Worm (Caenorhabditis elegans) whole organism, L4 larva: Measurements from ENCODE around the gene fbxb-34.

Source experiments
- D1046.2 ChIP-seq: fragments of 200-800 bp; sonication (Bioruptor generic); IDR thresholded peaks from 2 replicates; pipeline ENCODE4 v1.3.6; 2022; ENCODE audit warnings: missing genetic modification characterization, missing compliant biosample characterization
- F10B5.3 ChIP-seq: sonication (generic microtip); optimal IDR thresholded peaks from 2 replicates; lab custom pipeline; 2016; ENCODE audit warnings: mild to moderate bottlenecking, missing genetic modification characterization, missing compliant biosample characterization
- F44E2.7 ChIP-seq: fragments of 200-800 bp; sonication (Bioruptor generic); IDR thresholded peaks from 2 replicates; pipeline ENCODE4 v2.1.2; 2022; ENCODE audit warnings: missing genetic modification characterization, missing compliant biosample characterization
- Y48G9A.11 ChIP-seq: fragments of 200-800 bp; sonication (Bioruptor generic); IDR thresholded peaks from 2 replicates; pipeline ENCODE4 v1.3.6; 2022; ENCODE audit warnings: missing genetic modification reagents, missing genetic modification characterization, missing compliant biosample characterization
- aha-1 ChIP-seq: fragments of 150-350 bp; peaks from one replicate; lab custom pipeline; 2014; ENCODE audit warnings: missing biosample characterization, missing genetic modification characterization
- ceh-32 ChIP-seq: sonication (generic microtip); optimal IDR thresholded peaks from 2 replicates; lab custom pipeline; 2016; ENCODE audit warnings: mild to moderate bottlenecking, missing genetic modification characterization, missing compliant biosample characterization; ENCODE audit not compliant: poor library complexity
- ceh-62 ChIP-seq: sonication (generic microtip); optimal IDR thresholded peaks from 2 replicates; lab custom pipeline; 2017; ENCODE audit warnings: missing biosample characterization, missing genetic modification characterization
- ceh-82 ChIP-seq: sonication (generic microtip); optimal IDR thresholded peaks from 2 replicates; lab custom pipeline; 2017; ENCODE audit warnings: missing biosample characterization, missing genetic modification characterization
- ctbp-1 ChIP-seq: fragments of 200-800 bp; sonication (Bioruptor generic); IDR thresholded peaks from 2 replicates; pipeline ENCODE4 v1.3.6; 2022; ENCODE audit warnings: missing genetic modification reagents, missing genetic modification characterization, missing compliant biosample characterization
- daf-16 ChIP-seq, 3 experiments: sonication (generic microtip); optimal IDR thresholded peaks; 2 replicates each; lab custom pipeline; 2016 to 2017; ENCODE audit warnings: missing genetic modification characterization in 3 of 3, missing genetic modification reagents in 3 of 3, mild to moderate bottlenecking in 2 of 3, missing compliant biosample characterization in 2 of 3, missing biosample characterization in 1 of 3, moderate library complexity in 1 of 3
- dmd-9 ChIP-seq: fragments of 200-800 bp; sonication (Bioruptor generic); IDR thresholded peaks from 2 replicates; pipeline ENCODE4 v1.3.6; 2022; ENCODE audit warnings: missing genetic modification reagents, missing genetic modification characterization, missing compliant biosample characterization
- egl-43 ChIP-seq: fragments of 200-800 bp; sonication (Bioruptor generic); IDR thresholded peaks from 2 replicates; pipeline ENCODE4 v1.3.6; 2022; ENCODE audit warnings: missing genetic modification reagents, missing genetic modification characterization, missing compliant biosample characterization
- fos-1 ChIP-seq: fragments of 150-350 bp; optimal IDR thresholded peaks from 2 replicates; lab custom pipeline; 2014; ENCODE audit warnings: missing biosample characterization, missing genetic modification characterization
- jun-1 ChIP-seq: fragments of 150-350 bp; optimal IDR thresholded peaks from 2 replicates; lab custom pipeline; 2014; ENCODE audit warnings: missing biosample characterization, missing genetic modification reagents, missing genetic modification characterization
- lim-7 ChIP-seq: fragments of 200-800 bp; sonication (Bioruptor generic); IDR thresholded peaks from 2 replicates; pipeline ENCODE4 v1.3.6; 2022; ENCODE audit warnings: missing genetic modification characterization, missing compliant biosample characterization
- lin-15B ChIP-seq: fragments of 150-350 bp; sonication (generic microtip); optimal IDR thresholded peaks from 3 replicates; lab custom pipeline; 2014; ENCODE audit warnings: missing biosample characterization, missing genetic modification characterization
- mdt-29 ChIP-seq: fragments of 200-800 bp; sonication (Bioruptor generic); IDR thresholded peaks from 2 replicates; pipeline ENCODE4 v1.3.6; 2022; ENCODE audit warnings: missing genetic modification reagents, missing genetic modification characterization, missing compliant biosample characterization
- nhr-237 ChIP-seq: sonication (generic microtip); optimal IDR thresholded peaks from 2 replicates; lab custom pipeline; 2017; ENCODE audit warnings: missing biosample characterization, missing genetic modification characterization
- nhr-42 ChIP-seq: fragments of 200-800 bp; sonication (Bioruptor generic); IDR thresholded peaks from 2 replicates; pipeline ENCODE4 v1.3.6; 2022; ENCODE audit warnings: missing genetic modification characterization, missing compliant biosample characterization
- nhr-77 ChIP-seq: fragments of 150-350 bp; optimal IDR thresholded peaks from 2 replicates; lab custom pipeline; 2014; ENCODE audit warnings: missing biosample characterization, missing genetic modification characterization
- pqm-1 ChIP-seq: sonication (generic microtip); optimal IDR thresholded peaks from 2 replicates; lab custom pipeline; 2017; ENCODE audit warnings: missing biosample characterization, missing genetic modification characterization
- set-16 ChIP-seq: fragments of 200-800 bp; sonication (Bioruptor generic); IDR thresholded peaks from 2 replicates; pipeline ENCODE4 v1.3.6; 2022; ENCODE audit warnings: missing genetic modification reagents, missing genetic modification characterization, missing compliant biosample characterization
- unc-62 ChIP-seq, 3 experiments: fragments of 150-350 bp in 1 of 3; sonication (generic microtip); optimal IDR thresholded peaks in 2 of 3; peaks in 1 of 3; 1 replicate in 1 of 3; 2 replicates in 2 of 3; lab custom pipeline; 2014 to 2017; ENCODE audit warnings: missing biosample characterization in 3 of 3, missing genetic modification characterization in 3 of 3, missing genetic modification reagents in 3 of 3, missing genotype in 1 of 3

Gene fbxb-34

ce11 chrII:625926-626325 is 38.3 kb downstream of the fbxb-34 start (continued):
- TF ChIP-seq egl-43 (GFP tag; lab: Robert Waterston, UW) (no peak), ctbp-1 (no peak), nhr-77 (tag; lab: Kevin White, UChicago) (no peak), ceh-32 (no peak), lim-7 (GFP tag; lab: Robert Waterston, UW) (no peak)
- TF ChIP-seq, all 104 proteins: peak for 14

- TF ChIP-seq F10B5.3 (tag; lab: Kevin White, UChicago) (no peak), ceh-82 (tag; lab: Kevin White, UChicago) (no peak), D1046.2 (GFP tag; lab: Robert Waterston, UW) (no peak), F44E2.7 (GFP tag; lab: Robert Waterston, UW) (no peak), pqm-1 (no peak), mdt-29 (GFP tag; lab: Robert Waterston, UW) (no peak), lin-15B (no peak), daf-16 (GFP tag; optimal IDR thresholded peaks at IDR 0.05; lab: Kevin White, UChicago) (no peak), daf-16 (tag; optimal IDR thresholded peaks at IDR 0.05; lab: Kevin White, UChicago) (no peak), dmd-9 (GFP tag; lab: Robert Waterston, UW) (no peak), nhr-237 (no peak), ceh-62 (no peak), jun-1 (tag; lab: Kevin White, UChicago) (no peak)
These were observed 39.6 kb downstream of the fbxb-34 start, which contains the start of gene arrd-1 for ce11 chrII:627205-627604. Gene arrd-1 (plus strand): TSS chrII:627505.

- TF ChIP-seq Y48G9A.11 (GFP tag; lab: Robert Waterston, UW) (no peak), unc-62 (GFP tag; optimal IDR thresholded peaks at IDR 0.05 in 1 of 2; lab: Kevin White, UChicago) (peak in 1 of 2 experiments; percentile 95), unc-62 (tag; optimal IDR thresholded peaks at IDR 0.05; lab: Kevin White, UChicago) (no peak), nhr-42 (GFP tag; lab: Robert Waterston, UW) (no peak), mdt-29 (GFP tag; lab: Robert Waterston, UW) (no peak), fos-1 (no peak)
These were observed 40.3 kb downstream of the fbxb-34 start for ce11 chrII:627913-628312.

- TF ChIP-seq lim-7 (GFP tag; lab: Robert Waterston, UW), result peak; percentile 48; the same call in 1 of the 2 replicates
These were observed 44.9 kb downstream of the fbxb-34 start for ce11 chrII:632545-632944.

- TF ChIP-seq set-16, result peak; percentile 81
These were observed 45.5 kb downstream of the fbxb-34 start for ce11 chrII:633144-633543.

ce11 chrII:633984-634383 is 46.4 kb downstream of the fbxb-34 start, which contains the start of gene T04B8.1:
Gene T04B8.1 (plus strand): TSS chrII:634284.
- TF ChIP-seq aha-1 (tag; lab: Kevin White, UChicago) (peak; percentile 29), ctbp-1 (no peak)
- TF ChIP-seq, all 104 proteins: peak for 1
